Fruit fly (Drosophila melanogaster): ENCODE data around the gene AstA-R1.

The AstA-R1 gene

dm6 chrX:3679921-3680702, 105.8 kb downstream of the AstA-R1 start (continued):
- TF ChIP-seq CG34406 (GFP tag; optimal IDR thresholded peaks at IDR 0.05): peak; percentile 34
- peak; percentile 76 for TF ChIP-seq vri (GFP tag; optimal IDR thresholded peaks at IDR 0.05)
- TF ChIP-seq Sox14 (GFP tag; optimal IDR thresholded peaks at IDR 0.05): peak; percentile 57
- TF ChIP-seq salr (GFP tag; optimal IDR thresholded peaks at IDR 0.05): peak in 1 of 2 experiments; percentile 71
- no peak for TF ChIP-seq CG6792 (GFP tag; optimal IDR thresholded peaks at IDR 0.05)
- peak; percentile 28 for TF ChIP-seq achi (GFP tag; optimal IDR thresholded peaks at IDR 0.05)
- TF ChIP-seq CG32006 (GFP tag; optimal IDR thresholded peaks at IDR 0.05): peak; percentile 54
- TF ChIP-seq dac (GFP tag; optimal IDR thresholded peaks at IDR 0.05): no peak
- peak; percentile 66 for TF ChIP-seq net (GFP tag; optimal IDR thresholded peaks at IDR 0.05)
- TF ChIP-seq CG6854 (GFP tag; optimal IDR thresholded peaks at IDR 0.05): peak; percentile 66
- TF ChIP-seq CG6276 (GFP tag; optimal IDR thresholded peaks at IDR 0.05): peak; percentile 91
- peak; percentile 75 for TF ChIP-seq Lpt (GFP tag; optimal IDR thresholded peaks at IDR 0.05)
- TF ChIP-seq eg (GFP tag; IDR thresholded peaks at IDR 0.05): peak; percentile 91
- peak; percentile 90 for TF ChIP-seq CG6808 (GFP tag; optimal IDR thresholded peaks at IDR 0.05)
- peak; percentile 26 for TF ChIP-seq Ets96B (tag; optimal IDR thresholded peaks at IDR 0.05)

DNA sequence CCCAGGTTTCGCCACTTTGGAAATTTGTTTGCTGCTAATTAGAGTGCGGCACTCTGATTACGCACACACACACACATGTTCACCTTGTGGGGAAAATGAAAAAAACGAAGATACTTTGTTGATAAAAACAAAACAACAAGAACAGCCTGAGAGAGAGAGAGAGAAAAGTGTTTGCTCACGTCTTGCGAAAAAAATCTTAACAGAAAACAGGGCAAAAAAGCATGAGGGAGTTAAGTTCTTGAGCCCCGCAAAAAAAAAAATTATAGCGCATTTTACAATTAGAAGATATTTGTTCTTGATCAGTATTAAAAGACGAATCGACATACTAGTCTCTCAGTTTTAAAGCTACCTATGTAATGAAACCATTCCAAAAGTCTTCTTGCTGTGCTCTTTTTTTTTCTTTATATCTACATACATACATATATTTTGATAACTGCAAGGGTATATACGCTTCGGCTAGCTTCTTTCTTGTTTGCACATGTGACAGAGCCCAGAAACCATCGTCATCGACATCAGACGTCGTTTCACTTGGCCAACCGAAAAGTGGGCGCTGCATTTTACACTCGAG, 106.5 kb downstream of the AstA-R1 start:
- TF ChIP-seq CG6854 (GFP tag; optimal IDR thresholded peaks at IDR 0.05) (no peak), acj6 (GFP tag; optimal IDR thresholded peaks at IDR 0.05) (peak; percentile 81), eg (GFP tag; IDR thresholded peaks at IDR 0.05) (peak; percentile 66; the same call in 1 of the 3 replicates), topi (GFP tag; optimal IDR thresholded peaks at IDR 0.05) (peak; percentile 79), cyc (GFP tag; optimal IDR thresholded peaks at IDR 0.05) (peak; percentile 67), CG11294 (GFP tag; IDR thresholded peaks at IDR 0.05) (no peak), Blimp-1 (GFP tag; optimal IDR thresholded peaks at IDR 0.05) (no peak), vri (GFP tag; optimal IDR thresholded peaks at IDR 0.05) (peak; percentile 49), Hr4 (GFP tag; optimal IDR thresholded peaks at IDR 0.05) (peak; percentile 67), net (GFP tag; optimal IDR thresholded peaks at IDR 0.05) (peak; percentile 57), Sox15 (GFP tag; optimal IDR thresholded peaks at IDR 0.05) (peak; percentile 63), Eip78C (GFP tag) (peak; percentile 94), Eip93F (GFP tag; optimal IDR thresholded peaks at IDR 0.05) (no peak), Hr39 (GFP tag; optimal IDR thresholded peaks at IDR 0.05) (peak; percentile 77), CG11762 (GFP tag; optimal IDR thresholded peaks at IDR 0.05; ENCODE audit: insufficient read depth) (peak; percentile 50), CG8319 (GFP tag; optimal IDR thresholded peaks at IDR 0.05) (peak; percentile 38), dac (GFP tag; optimal IDR thresholded peaks at IDR 0.05) (no peak), Ets96B (tag; optimal IDR thresholded peaks at IDR 0.05) (peak; percentile 59), svp (GFP tag) (peak; percentile 75), CG6276 (GFP tag; optimal IDR thresholded peaks at IDR 0.05) (peak; percentile 24), fd59A (GFP tag; optimal IDR thresholded peaks at IDR 0.05) (peak; percentile 68), dsx (GFP tag; optimal IDR thresholded peaks at IDR 0.05; ENCODE audit: poor library complexity, severe bottlenecking) (peak; percentile 40), Sox14 (GFP tag; optimal IDR thresholded peaks at IDR 0.05) (peak; percentile 72), Lpt (GFP tag; optimal IDR thresholded peaks at IDR 0.05) (peak; percentile 7), spab (GFP tag; optimal IDR thresholded peaks at IDR 0.05) (peak; percentile 42), Gug (GFP tag; IDR thresholded peaks at IDR 0.05) (no peak; the same call in 1 of the 2 replicates), fd85E (GFP tag; optimal IDR thresholded peaks at IDR 0.05) (no peak), salr (GFP tag; optimal IDR thresholded peaks at IDR 0.05) (peak; percentile 30 to 66), CG15336 (GFP tag; IDR thresholded peaks at IDR 0.05) (peak; percentile 76), Smox (GFP tag; optimal IDR thresholded peaks at IDR 0.05) (peak; percentile 78), CG6792 (GFP tag; optimal IDR thresholded peaks at IDR 0.05) (peak; percentile 73), pdm3 (GFP tag; optimal IDR thresholded peaks at IDR 0.05) (peak; percentile 82), CG34406 (GFP tag; optimal IDR thresholded peaks at IDR 0.05) (peak; percentile 75), CG10631 (GFP tag; optimal IDR thresholded peaks at IDR 0.05) (peak; percentile 63), Eip75B (GFP tag; optimal IDR thresholded peaks at IDR 0.05) (peak; percentile 73), CG4318 (GFP tag; optimal IDR thresholded peaks at IDR 0.05) (peak; percentile 29), Sox102F (GFP tag; optimal IDR thresholded peaks at IDR 0.05) (peak; percentile 71), CG6163 (GFP tag; IDR thresholded peaks at IDR 0.05) (peak; percentile 38; the same call in 2 of the 3 replicates), CG31627 (GFP tag; optimal IDR thresholded peaks at IDR 0.05) (peak; percentile 77), CG16779 (tag; optimal IDR thresholded peaks at IDR 0.05) (peak; percentile 56), CG7368 (GFP tag; optimal IDR thresholded peaks at IDR 0.05) (peak; percentile 22), CG11902 (GFP tag; optimal IDR thresholded peaks at IDR 0.05) (peak; percentile 54)

Measured in whole organism, prepupa.